Worm (Caenorhabditis elegans) whole organism, L3 larva: ENCODE data around the gene F54F2.14.

Source experiments
- R02D3.7 ChIP-seq: fragments of 150-350 bp; optimal IDR thresholded peaks from 2 replicates; lab custom pipeline; 2014; ENCODE audit warnings: missing biosample characterization, missing genetic modification characterization
- ZK546.5 ChIP-seq: sonication (generic microtip); optimal IDR thresholded peaks from 2 replicates; lab custom pipeline; 2017; ENCODE audit warnings: missing biosample characterization, missing genetic modification characterization
- ama-1 ChIP-seq: fragments of 150-350 bp; optimal IDR thresholded peaks from 2 replicates; lab custom pipeline; 2018
- ceh-16 ChIP-seq: sonication (generic microtip); optimal IDR thresholded peaks from 2 replicates; lab custom pipeline; 2017; ENCODE audit warnings: missing biosample characterization, missing genetic modification characterization
- ceh-28 ChIP-seq: fragments of 150-350 bp; optimal IDR thresholded peaks from 2 replicates; lab custom pipeline; 2014; ENCODE audit warnings: missing biosample characterization, missing genetic modification reagents, missing genetic modification characterization
- ceh-9 ChIP-seq: sonication (generic microtip); optimal IDR thresholded peaks from 2 replicates; lab custom pipeline; 2018; ENCODE audit warnings: missing biosample characterization, missing genetic modification characterization
- elt-2 ChIP-seq: sonication (generic microtip); optimal IDR thresholded peaks from 2 replicates; lab custom pipeline; 2016; ENCODE audit warnings: missing genetic modification reagents, mild to moderate bottlenecking, missing genetic modification characterization, missing compliant biosample characterization
- nhr-237 ChIP-seq: fragments of 150-350 bp; optimal IDR thresholded peaks from 2 replicates; lab custom pipeline; 2014; ENCODE audit warnings: missing biosample characterization, missing genetic modification characterization
- nhr-76 ChIP-seq: fragments of 150-350 bp; sonication (generic microtip); optimal IDR thresholded peaks from 5 replicates; lab custom pipeline; 2014; ENCODE audit warnings: missing biosample characterization, missing genetic modification characterization
- skn-1 ChIP-seq: fragments of 150-350 bp; optimal IDR thresholded peaks from 2 replicates; lab custom pipeline; 2014; ENCODE audit warnings: missing biosample characterization, missing genetic modification characterization
- snpc-4 ChIP-seq: fragments of 150-350 bp; optimal IDR thresholded peaks from 2 replicates; lab custom pipeline; 2014; ENCODE audit warnings: missing biosample characterization, missing genetic modification characterization
- zag-1 ChIP-seq: fragments of 150-350 bp; optimal IDR thresholded peaks from 2 replicates; lab custom pipeline; 2014; ENCODE audit warnings: missing biosample characterization, missing genetic modification characterization

- TF ChIP-seq elt-2 (tag; lab: Kevin White, UChicago) = no peak
- TF ChIP-seq ama-1 = no peak
- no peak for TF ChIP-seq ceh-16 (tag; lab: Kevin White, UChicago)
- TF ChIP-seq nhr-237 (tag; lab: Kevin White, UChicago) = no peak
- TF ChIP-seq snpc-4 (tag; lab: Kevin White, UChicago) = no peak
- TF ChIP-seq skn-1 (tag; lab: Kevin White, UChicago) = no peak
- no peak for TF ChIP-seq nhr-76 (tag; lab: Kevin White, UChicago)
- TF ChIP-seq zag-1 (tag; lab: Kevin White, UChicago) = no peak
- no peak for TF ChIP-seq ceh-28
- TF ChIP-seq R02D3.7 (tag; lab: Kevin White, UChicago) = no peak
- TF ChIP-seq ceh-9 (tag; lab: Kevin White, UChicago) = no peak
- TF ChIP-seq ZK546.5 (tag; lab: Kevin White, UChicago) = no peak
These were observed 9.3 kb upstream of the F54F2.14 start for ce11 chrIII:8782080-8782479.
